Worm (Caenorhabditis elegans) whole organism, L2 larva: ENCODE data around the gene bus-2.

Source experiments
- C34F6.9 ChIP-seq: fragments of 150-350 bp; optimal IDR thresholded peaks from 2 replicates; lab custom pipeline; 2014; ENCODE audit warnings: missing biosample characterization, missing genetic modification characterization
- F13H6.1 ChIP-seq: sonication (generic microtip); optimal IDR thresholded peaks from 2 replicates; lab custom pipeline; 2016; ENCODE audit warnings: missing genetic modification characterization, missing compliant biosample characterization
- R02D3.7 ChIP-seq: fragments of 150-350 bp; optimal IDR thresholded peaks from 2 replicates; lab custom pipeline; 2014; ENCODE audit warnings: missing biosample characterization, missing genetic modification characterization
- Y55F3AM.14 ChIP-seq: fragments of 200-800 bp; sonication (Bioruptor generic); optimal IDR thresholded peaks from 2 replicates; lab custom pipeline; 2018; ENCODE audit warnings: mild to moderate bottlenecking, missing genetic modification characterization, missing compliant biosample characterization
- ZK546.5 ChIP-seq: sonication (generic microtip); optimal IDR thresholded peaks from 2 replicates; lab custom pipeline; 2017; ENCODE audit warnings: missing biosample characterization, missing genetic modification characterization
- alr-1 ChIP-seq: fragments of 150-350 bp; optimal IDR thresholded peaks from 2 replicates; lab custom pipeline; 2014; ENCODE audit warnings: missing biosample characterization, missing genetic modification characterization
- aly-2 ChIP-seq: fragments of 150-350 bp; optimal IDR thresholded peaks from 2 replicates; lab custom pipeline; 2014; ENCODE audit warnings: missing biosample characterization, missing genetic modification characterization
- ama-1 ChIP-seq: fragments of 150-350 bp; optimal IDR thresholded peaks from 2 replicates; lab custom pipeline; 2018; ENCODE audit warnings: inconsistent platforms
- blmp-1 ChIP-seq: sonication (generic microtip); optimal IDR thresholded peaks from 2 replicates; lab custom pipeline; 2017; ENCODE audit warnings: missing genetic modification characterization, mild to moderate bottlenecking, missing compliant biosample characterization, antibody characterized with exemption, moderate library complexity; ENCODE audit not compliant: insufficient read depth
- ceh-16 ChIP-seq: fragments of 150-350 bp; optimal IDR thresholded peaks from 2 replicates; lab custom pipeline; 2014; ENCODE audit warnings: missing biosample characterization, missing genetic modification characterization
- ceh-82 ChIP-seq: fragments of 150-350 bp; optimal IDR thresholded peaks from 2 replicates; lab custom pipeline; 2014; ENCODE audit warnings: missing biosample characterization, missing genetic modification characterization
- crh-2 ChIP-seq: sonication (generic microtip); optimal IDR thresholded peaks from 2 replicates; lab custom pipeline; 2017; ENCODE audit warnings: missing biosample characterization, missing genetic modification characterization
- dmd-4 ChIP-seq: sonication (generic microtip); optimal IDR thresholded peaks from 2 replicates; lab custom pipeline; 2017; ENCODE audit warnings: missing biosample characterization, missing genetic modification characterization
- egl-27 ChIP-seq: sonication (generic microtip); optimal IDR thresholded peaks from 3 replicates; lab custom pipeline; 2017; ENCODE audit warnings: missing biosample characterization, missing genetic modification reagents, missing genetic modification characterization
- elt-1 ChIP-seq: fragments of 150-350 bp; optimal IDR thresholded peaks from 2 replicates; lab custom pipeline; 2014; ENCODE audit warnings: missing biosample characterization, missing genetic modification characterization
- fos-1 ChIP-seq: fragments of 150-350 bp; optimal IDR thresholded peaks from 2 replicates; lab custom pipeline; 2014; ENCODE audit warnings: missing biosample characterization, missing genetic modification characterization
- gmeb-1 ChIP-seq: fragments of 150-350 bp; optimal IDR thresholded peaks from 2 replicates; lab custom pipeline; 2014; ENCODE audit warnings: missing biosample characterization, missing genetic modification characterization
- lin-11 ChIP-seq: fragments of 150-350 bp; sonication (generic microtip); optimal IDR thresholded peaks from 2 replicates; lab custom pipeline; 2014; ENCODE audit warnings: missing biosample characterization, missing genetic modification characterization, inconsistent platforms, mixed read lengths
- lin-13 ChIP-seq: fragments of 150-350 bp; optimal IDR thresholded peaks from 2 replicates; lab custom pipeline; 2014; ENCODE audit warnings: missing biosample characterization, missing genetic modification reagents, missing genetic modification characterization
- lin-39 ChIP-seq: fragments of 150-350 bp; optimal IDR thresholded peaks from 2 replicates; lab custom pipeline; 2014; ENCODE audit warnings: missing biosample characterization, missing genetic modification reagents, missing genetic modification characterization
- lsy-2 ChIP-seq, 2 experiments: fragments of 150-350 bp in 1 of 2; sonication (generic microtip) in 1 of 2; optimal IDR thresholded peaks; 2 replicates each; lab custom pipeline; 2014 to 2017; ENCODE audit warnings: missing biosample characterization in 2 of 2, missing genetic modification characterization in 2 of 2
- mab-5 ChIP-seq: fragments of 150-350 bp; optimal IDR thresholded peaks from 2 replicates; lab custom pipeline; 2014; ENCODE audit warnings: missing biosample characterization, missing genetic modification characterization
- mbf-1 ChIP-seq: sonication (generic microtip); optimal IDR thresholded peaks from 2 replicates; lab custom pipeline; 2017; ENCODE audit warnings: missing biosample characterization, missing genetic modification characterization
- mdl-1 ChIP-seq, 2 experiments: fragments of 150-350 bp in 1 of 2; sonication (generic microtip) in 1 of 2; optimal IDR thresholded peaks; 2 replicates each; lab custom pipeline; 2017; ENCODE audit warnings: missing biosample characterization in 2 of 2, missing genetic modification characterization in 2 of 2
- nhr-10 ChIP-seq: sonication (generic microtip); optimal IDR thresholded peaks from 2 replicates; lab custom pipeline; 2017; ENCODE audit warnings: missing biosample characterization, missing genetic modification characterization
- nhr-11 ChIP-seq: fragments of 150-350 bp; optimal IDR thresholded peaks from 2 replicates; lab custom pipeline; 2014; ENCODE audit warnings: missing biosample characterization, missing genetic modification characterization
- nhr-12 ChIP-seq: fragments of 150-350 bp; optimal IDR thresholded peaks from 2 replicates; lab custom pipeline; 2014; ENCODE audit warnings: missing biosample characterization, missing genetic modification characterization
- nhr-129 ChIP-seq: fragments of 150-350 bp; optimal IDR thresholded peaks from 2 replicates; lab custom pipeline; 2014; ENCODE audit warnings: missing biosample characterization, missing genetic modification characterization
- nhr-21 ChIP-seq: fragments of 150-350 bp; optimal IDR thresholded peaks from 2 replicates; lab custom pipeline; 2014; ENCODE audit warnings: missing biosample characterization, missing genetic modification characterization
- nhr-237 ChIP-seq: fragments of 150-350 bp; optimal IDR thresholded peaks from 2 replicates; lab custom pipeline; 2014; ENCODE audit warnings: missing biosample characterization, missing genetic modification characterization
- nhr-25 ChIP-seq: fragments of 150-350 bp; sonication (generic microtip); optimal IDR thresholded peaks from 3 replicates; lab custom pipeline; 2014; ENCODE audit warnings: missing biosample characterization, missing genetic modification characterization
- nhr-6 ChIP-seq: fragments of 150-350 bp; optimal IDR thresholded peaks from 2 replicates; lab custom pipeline; 2014; ENCODE audit warnings: missing biosample characterization, missing genetic modification characterization
- nhr-77 ChIP-seq: fragments of 150-350 bp; optimal IDR thresholded peaks from 2 replicates; lab custom pipeline; 2014; ENCODE audit warnings: missing biosample characterization, missing genetic modification characterization
- peb-1 ChIP-seq: fragments of 150-350 bp; optimal IDR thresholded peaks from 2 replicates; lab custom pipeline; 2014; ENCODE audit warnings: missing biosample characterization, missing genetic modification characterization
- sem-4 ChIP-seq: fragments of 150-350 bp; optimal IDR thresholded peaks from 2 replicates; lab custom pipeline; 2014; ENCODE audit warnings: missing biosample characterization, missing genetic modification reagents, missing genetic modification characterization
- skn-1 ChIP-seq: sonication (generic microtip); optimal IDR thresholded peaks from 2 replicates; lab custom pipeline; 2017; ENCODE audit warnings: missing biosample characterization, missing genetic modification characterization
- sma-3 ChIP-seq: sonication (generic microtip); optimal IDR thresholded peaks from 2 replicates; lab custom pipeline; 2016; ENCODE audit warnings: missing genetic modification reagents, missing genetic modification characterization, missing compliant biosample characterization
- sma-9 ChIP-seq, 2 experiments: fragments of 150-350 bp in 1 of 2; sonication (generic microtip) in 1 of 2; optimal IDR thresholded peaks; 2 replicates each; lab custom pipeline; 2014 to 2016; ENCODE audit warnings: missing genetic modification characterization in 2 of 2, mild to moderate bottlenecking in 1 of 2, missing biosample characterization in 1 of 2, missing compliant biosample characterization in 1 of 2, missing genetic modification reagents in 1 of 2, moderate library complexity in 1 of 2
- snpc-4 ChIP-seq: fragments of 150-350 bp; optimal IDR thresholded peaks from 2 replicates; lab custom pipeline; 2014; ENCODE audit warnings: missing biosample characterization, missing genetic modification characterization
- unc-39 ChIP-seq: fragments of 150-350 bp; optimal IDR thresholded peaks from 2 replicates; lab custom pipeline; 2014; ENCODE audit warnings: missing biosample characterization, missing genetic modification characterization
- unc-55 ChIP-seq: fragments of 150-350 bp; sonication (generic microtip); optimal IDR thresholded peaks from 3 replicates; lab custom pipeline; 2014; ENCODE audit warnings: missing biosample characterization, missing genetic modification reagents, missing genetic modification characterization
- unc-62 ChIP-seq: fragments of 150-350 bp; optimal IDR thresholded peaks from 2 replicates; lab custom pipeline; 2014; ENCODE audit warnings: missing biosample characterization, missing genetic modification reagents, missing genetic modification characterization
- zag-1 ChIP-seq: fragments of 150-350 bp; optimal IDR thresholded peaks from 2 replicates; lab custom pipeline; 2014; ENCODE audit warnings: missing biosample characterization, missing genetic modification characterization
- ztf-1 ChIP-seq: fragments of 200-800 bp; sonication (Bioruptor generic); conservative IDR thresholded peaks from 2 replicates; pipeline ENCODE4 v1.3.6; 2022; ENCODE audit warnings: missing genetic modification characterization, missing compliant biosample characterization
- ztf-11 ChIP-seq: sonication (generic microtip); optimal IDR thresholded peaks from 2 replicates; lab custom pipeline; 2017; ENCODE audit warnings: missing biosample characterization, missing genetic modification characterization

The bus-2 gene

ce11 chrIV:1657069-1657468 lies 42.6 kb upstream of the bus-2 start:
- TF ChIP-seq elt-1 (tag; lab: Kevin White, UChicago) = no peak
- TF ChIP-seq F13H6.1 (tag; lab: Kevin White, UChicago) = no peak
- TF ChIP-seq nhr-77 (tag; lab: Kevin White, UChicago) = no peak
- no peak for TF ChIP-seq nhr-6 (tag; lab: Kevin White, UChicago)
- peak; percentile 12 for TF ChIP-seq nhr-129 (tag; lab: Kevin White, UChicago)
- no peak for TF ChIP-seq aly-2 (tag; lab: Kevin White, UChicago)
- TF ChIP-seq nhr-12 = no peak
- no peak for TF ChIP-seq nhr-10 (tag; lab: Kevin White, UChicago)
- TF ChIP-seq unc-39 (tag; lab: Kevin White, UChicago) = no peak
- TF ChIP-seq Y55F3AM.14 (GFP tag; lab: Kevin White, UChicago) = no peak
- no peak for TF ChIP-seq lsy-2 (tag; optimal IDR thresholded peaks at IDR 0.05; lab: Kevin White, UChicago)
- no peak for TF ChIP-seq ztf-11 (tag; lab: Kevin White, UChicago)
- peak; percentile 41 for TF ChIP-seq crh-2
- no peak for TF ChIP-seq sma-9 (GFP tag; optimal IDR thresholded peaks at IDR 0.05; lab: Kevin White, UChicago)
- no peak for TF ChIP-seq sma-9 (tag; optimal IDR thresholded peaks at IDR 0.05; lab: Kevin White, UChicago)
- no peak for TF ChIP-seq ZK546.5 (tag; lab: Kevin White, UChicago)
- TF ChIP-seq C34F6.9 (tag; lab: Kevin White, UChicago) = no peak
- no peak for TF ChIP-seq nhr-21 (tag; lab: Kevin White, UChicago)
- no peak for TF ChIP-seq unc-62 (GFP tag; lab: Kevin White, UChicago)
- TF ChIP-seq dmd-4 (tag; lab: Kevin White, UChicago) = no peak
- no peak for TF ChIP-seq nhr-237 (tag; lab: Kevin White, UChicago)
- peak; percentile 19 for TF ChIP-seq fos-1 (tag; lab: Kevin White, UChicago)
- TF ChIP-seq ceh-82 = no peak
- no peak for TF ChIP-seq sma-3 (GFP tag; lab: Kevin White, UChicago)
- TF ChIP-seq lin-13 (GFP tag; lab: Kevin White, UChicago) = no peak
- TF ChIP-seq, all 48 proteins: peak for 3

DNA sequence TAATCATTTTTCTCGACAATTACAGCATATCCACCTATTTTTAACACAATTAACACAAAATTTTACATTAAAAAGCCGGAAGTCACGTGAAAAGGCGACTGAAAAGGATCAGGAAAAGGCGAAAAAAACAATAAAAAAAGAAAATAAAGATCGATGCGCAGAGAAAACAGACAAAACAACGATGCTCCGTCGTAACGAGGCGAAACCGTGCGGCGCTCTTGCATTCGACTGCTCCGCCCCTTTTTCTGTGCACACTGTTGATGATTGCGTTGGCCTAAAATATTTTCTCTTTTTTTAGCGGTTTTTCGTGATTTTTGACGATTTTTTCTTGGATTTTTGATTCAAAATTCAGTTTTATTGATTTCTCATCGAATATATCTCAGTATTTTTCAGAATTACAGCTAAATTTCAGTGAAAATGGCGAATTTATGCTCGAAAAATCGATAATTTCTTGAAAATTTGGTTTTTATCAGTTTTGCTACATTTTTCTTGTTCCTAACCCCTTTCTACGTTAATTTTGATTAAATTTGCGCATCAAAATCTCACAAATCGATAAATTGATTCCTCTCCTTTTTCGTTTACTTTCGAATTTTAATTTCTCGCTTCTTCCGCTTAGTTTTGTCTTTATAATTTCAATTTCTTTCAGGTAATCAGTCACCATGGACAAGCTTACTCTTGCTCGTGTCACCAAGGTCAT lies 40.5 kb upstream of the bus-2 start, which contains the start of gene rps-28:
rps-28 (plus strand) TSS at position 647 of the 697 bp plus-strand sequence.
- peak; percentile 94 for TF ChIP-seq egl-27
- TF ChIP-seq skn-1 (tag; lab: Kevin White, UChicago) = peak; percentile 58
- TF ChIP-seq ZK546.5 (tag; lab: Kevin White, UChicago) = peak; percentile 79
- TF ChIP-seq F13H6.1 (tag; lab: Kevin White, UChicago) = peak; percentile 96
- peak; percentile 90 for TF ChIP-seq nhr-6 (tag; lab: Kevin White, UChicago)
- peak; percentile 93 for TF ChIP-seq gmeb-1
- TF ChIP-seq R02D3.7 = peak; percentile 41
- peak; percentile 99 for TF ChIP-seq unc-55
- TF ChIP-seq ceh-16 (tag; lab: Kevin White, UChicago) = peak; percentile 77
- TF ChIP-seq ztf-1 (GFP tag; lab: Robert Waterston, UW) = no peak
- TF ChIP-seq lin-11 (tag; lab: Kevin White, UChicago) = peak; percentile 97
- TF ChIP-seq peb-1 (tag; lab: Kevin White, UChicago) = no peak
- TF ChIP-seq nhr-129 (tag; lab: Kevin White, UChicago) = peak; percentile 98
- TF ChIP-seq ceh-82 = peak; percentile 90
- TF ChIP-seq nhr-237 (tag; lab: Kevin White, UChicago) = peak; percentile 81
- TF ChIP-seq nhr-12 = no peak
- TF ChIP-seq sma-9 (GFP tag; optimal IDR thresholded peaks at IDR 0.05; lab: Kevin White, UChicago) = peak; percentile 97
- no peak for TF ChIP-seq sma-9 (tag; optimal IDR thresholded peaks at IDR 0.05; lab: Kevin White, UChicago)
- peak; percentile 73 for TF ChIP-seq nhr-77 (tag; lab: Kevin White, UChicago)
- no peak for TF ChIP-seq aly-2 (tag; lab: Kevin White, UChicago)
- TF ChIP-seq nhr-11 = peak; percentile 58
- no peak for TF ChIP-seq elt-1 (tag; lab: Kevin White, UChicago)
- peak; percentile 94 for TF ChIP-seq nhr-21 (tag; lab: Kevin White, UChicago)
- peak; percentile 57 for TF ChIP-seq ztf-11 (tag; lab: Kevin White, UChicago)
- peak; percentile 97 for TF ChIP-seq fos-1 (tag; lab: Kevin White, UChicago)
- TF ChIP-seq sem-4 (tag; lab: Kevin White, UChicago) = peak; percentile 95
- no peak for TF ChIP-seq dmd-4 (tag; lab: Kevin White, UChicago)
- peak; percentile 96 for TF ChIP-seq zag-1 (tag; lab: Kevin White, UChicago)
- TF ChIP-seq lin-13 (GFP tag; lab: Kevin White, UChicago) = peak; percentile 98
- TF ChIP-seq crh-2 = peak; percentile 98
- TF ChIP-seq nhr-10 (tag; lab: Kevin White, UChicago) = peak; percentile 52
- no peak for TF ChIP-seq mbf-1 (tag; lab: Kevin White, UChicago)
- no peak for TF ChIP-seq alr-1 (tag; lab: Kevin White, UChicago)
- TF ChIP-seq unc-39 (tag; lab: Kevin White, UChicago) = peak; percentile 58
- TF ChIP-seq lin-39 (tag; lab: Kevin White, UChicago) = peak; percentile 45
- TF ChIP-seq unc-62 (GFP tag; lab: Kevin White, UChicago) = no peak
- peak; percentile 99 for TF ChIP-seq sma-3 (GFP tag; lab: Kevin White, UChicago)
- TF ChIP-seq ama-1 (lab: Kevin White, UChicago) = peak; percentile 79
- peak; percentile 89 for TF ChIP-seq snpc-4 (tag; lab: Kevin White, UChicago)
- peak in 1 of 2 experiments; percentile 83 for TF ChIP-seq mdl-1 (tag; optimal IDR thresholded peaks at IDR 0.05; lab: Kevin White, UChicago)
- TF ChIP-seq Y55F3AM.14 (GFP tag; lab: Kevin White, UChicago) = peak; percentile 64
- TF ChIP-seq C34F6.9 (tag; lab: Kevin White, UChicago) = peak; percentile 99
- peak; percentile 89 to 96 for TF ChIP-seq lsy-2 (tag; optimal IDR thresholded peaks at IDR 0.05; lab: Kevin White, UChicago)
- TF ChIP-seq blmp-1 = peak; percentile 88
- peak; percentile 96 for TF ChIP-seq mab-5
- TF ChIP-seq nhr-25 = peak; percentile 97
